Fruit fly (Drosophila melanogaster) whole organism, embryonic: ENCODE measurements around the gene Ir40a.
A peak's percentile ranks its signal among the peaks of the same experiment; 100 is the strongest.

Experiments used
- Bteb2 ChIP-seq: fragments of 200-800 bp; sonication (Bioruptor generic); optimal IDR thresholded peaks from 2 replicates; lab custom pipeline; 2016; ENCODE audit warnings: missing biosample characterization, missing genetic modification characterization
- CG10979 ChIP-seq: fragments of 200-800 bp; sonication (Bioruptor generic); optimal IDR thresholded peaks from 2 replicates; lab custom pipeline; 2018; ENCODE audit warnings: missing biosample characterization, mild to moderate bottlenecking, missing genetic modification characterization, moderate library complexity
- CG12104 ChIP-seq: fragments of 200-800 bp; sonication (Bioruptor generic); optimal IDR thresholded peaks from 3 replicates; lab custom pipeline; 2016; ENCODE audit warnings: missing biosample characterization, missing genetic modification characterization
- CG12219 ChIP-seq: fragments of 200-800 bp; sonication (Bioruptor generic); optimal IDR thresholded peaks from 3 replicates; lab custom pipeline; 2018; ENCODE audit warnings: missing biosample characterization, mild to moderate bottlenecking, missing genetic modification characterization
- CG12659 ChIP-seq: fragments of 200-800 bp; sonication (Bioruptor generic); optimal IDR thresholded peaks from 3 replicates; lab custom pipeline; 2017; ENCODE audit warnings: mild to moderate bottlenecking, missing biosample characterization, missing genetic modification reagents, missing genetic modification characterization
- CG12744 ChIP-seq: fragments of 200-800 bp; sonication (Bioruptor generic); optimal IDR thresholded peaks from 2 replicates; lab custom pipeline; 2016; ENCODE audit warnings: missing biosample characterization, missing genetic modification characterization
- CG13296 ChIP-seq: fragments of 200-800 bp; sonication (Bioruptor generic); optimal IDR thresholded peaks from 3 replicates; lab custom pipeline; 2018; ENCODE audit warnings: missing biosample characterization, mild to moderate bottlenecking, missing genetic modification characterization
- CG14667 ChIP-seq: fragments of 200-800 bp; sonication (Bioruptor generic); IDR thresholded peaks from 2 replicates; pipeline ENCODE4 v1.3.6; 2022; ENCODE audit warnings: missing biosample characterization, missing genetic modification characterization
- CG15514 ChIP-seq: fragments of 200-800 bp; sonication (Bioruptor generic); optimal IDR thresholded peaks from 3 replicates; lab custom pipeline; 2017; ENCODE audit warnings: missing biosample characterization, missing genetic modification characterization, mild to moderate bottlenecking, moderate library complexity, missing genetic modification reagents
- CG1602 ChIP-seq: fragments of 200-800 bp; sonication (Bioruptor generic); optimal IDR thresholded peaks from 3 replicates; lab custom pipeline; 2016; ENCODE audit warnings: missing biosample characterization, missing genetic modification characterization
- CG1603 ChIP-seq: fragments of 200-800 bp; sonication (Bioruptor generic); optimal IDR thresholded peaks from 2 replicates; lab custom pipeline; 2019; ENCODE audit warnings: missing biosample characterization, mild to moderate bottlenecking, missing genetic modification characterization, moderate library complexity
- CG16815 ChIP-seq: fragments of 200-800 bp; sonication (Bioruptor generic); optimal IDR thresholded peaks from 3 replicates; lab custom pipeline; 2017; ENCODE audit warnings: missing biosample characterization, mild to moderate bottlenecking, missing genetic modification characterization
- CG16863 ChIP-seq: fragments of 200-800 bp; sonication (Bioruptor generic); optimal IDR thresholded peaks from 3 replicates; lab custom pipeline; 2016; ENCODE audit warnings: missing biosample characterization, missing genetic modification characterization
- CG17186 ChIP-seq: fragments of 200-800 bp; sonication (Bioruptor generic); optimal IDR thresholded peaks from 3 replicates; lab custom pipeline; 2017; ENCODE audit warnings: missing biosample characterization, missing genetic modification reagents, missing genetic modification characterization
- CG17802 ChIP-seq: fragments of 200-800 bp; sonication (Bioruptor generic); optimal IDR thresholded peaks from 2 replicates; lab custom pipeline; 2018; ENCODE audit warnings: missing biosample characterization, mild to moderate bottlenecking, missing genetic modification characterization, moderate library complexity
- CG18476 ChIP-seq: fragments of 200-800 bp; sonication (Bioruptor generic); optimal IDR thresholded peaks from 2 replicates; lab custom pipeline; 2016; ENCODE audit warnings: missing biosample characterization, mild to moderate bottlenecking, missing genetic modification characterization
- CG42726 ChIP-seq: fragments of 200-800 bp; sonication (Bioruptor generic); IDR thresholded peaks from 2 replicates; pipeline ENCODE4 v1.3.6; 2022; ENCODE audit warnings: missing biosample characterization, missing genetic modification characterization; ENCODE audit not compliant: partially characterized antibody
- CG4404 ChIP-seq: fragments of 200-800 bp; sonication (Bioruptor generic); IDR thresholded peaks from 2 replicates; pipeline ENCODE4 v1.3.6; 2022; ENCODE audit warnings: missing biosample characterization, missing genetic modification characterization
- CG7357 ChIP-seq: fragments of 200-800 bp; sonication (Bioruptor generic); IDR thresholded peaks from 3 replicates; pipeline ENCODE4 v1.3.6; 2022; ENCODE audit warnings: missing biosample characterization, missing genetic modification characterization
- CG7745 ChIP-seq: fragments of 200-800 bp; sonication (Bioruptor generic); optimal IDR thresholded peaks from 2 replicates; lab custom pipeline; 2018; ENCODE audit warnings: missing biosample characterization, mild to moderate bottlenecking, missing genetic modification characterization, moderate library complexity
- CG9437 ChIP-seq: fragments of 200-800 bp; sonication (Bioruptor generic); optimal IDR thresholded peaks from 2 replicates; lab custom pipeline; 2018; ENCODE audit warnings: missing biosample characterization, mild to moderate bottlenecking, missing genetic modification characterization
- CG9797 ChIP-seq: fragments of 200-800 bp; sonication (Bioruptor generic); optimal IDR thresholded peaks from 3 replicates; lab custom pipeline; 2018; ENCODE audit warnings: missing biosample characterization, mild to moderate bottlenecking, missing genetic modification characterization
- CG9876 ChIP-seq: fragments of 200-800 bp; sonication (Bioruptor generic); optimal IDR thresholded peaks from 2 replicates; lab custom pipeline; 2016; ENCODE audit warnings: missing biosample characterization, missing genetic modification characterization
- Dfd ChIP-seq, 2 experiments: fragments of >200 bp; optimal IDR thresholded peaks; 2 replicates each; lab custom pipeline; 2017; ENCODE audit warnings: missing biosample characterization in 2 of 2, missing genetic modification characterization in 2 of 2
- E2f2 ChIP-seq: fragments of 200-800 bp; sonication (Bioruptor generic); IDR thresholded peaks from 2 replicates; pipeline ENCODE4 v1.3.6; 2022; ENCODE audit warnings: missing biosample characterization, missing genetic modification characterization
- ERR ChIP-seq: fragments of 200-800 bp; sonication (Bioruptor generic); optimal IDR thresholded peaks from 2 replicates; lab custom pipeline; 2016; ENCODE audit warnings: missing biosample characterization, missing genetic modification characterization
- Ets97D ChIP-seq: fragments of 200-800 bp; sonication (Bioruptor generic); optimal IDR thresholded peaks from 3 replicates; lab custom pipeline; 2016; ENCODE audit warnings: missing biosample characterization, missing genetic modification characterization
- GATAe ChIP-seq: fragments of 200-800 bp; sonication (Bioruptor generic); conservative IDR thresholded peaks from 2 replicates; pipeline ENCODE4 v1.3.6; 2022; ENCODE audit warnings: missing biosample characterization, missing genetic modification characterization
- Hand ChIP-seq: fragments of 200-800 bp; sonication (Bioruptor generic); optimal IDR thresholded peaks from 2 replicates; lab custom pipeline; 2017; ENCODE audit warnings: mild to moderate bottlenecking, missing biosample characterization, missing genetic modification reagents, missing genetic modification characterization
- Jarid2 ChIP-seq: fragments of 200-800 bp; sonication (Bioruptor generic); optimal IDR thresholded peaks from 3 replicates; lab custom pipeline; 2017; ENCODE audit warnings: mild to moderate bottlenecking, missing biosample characterization, missing genetic modification reagents, missing genetic modification characterization
- NFAT ChIP-seq: fragments of 200-800 bp; sonication (Bioruptor generic); IDR thresholded peaks from 2 replicates; pipeline ENCODE4 v1.3.6; 2022; ENCODE audit warnings: missing biosample characterization, missing genetic modification characterization
- Nf-YA ChIP-seq: fragments of 200-800 bp; sonication (Bioruptor generic); IDR thresholded peaks from 2 replicates; pipeline ENCODE4 v1.3.6; 2022; ENCODE audit warnings: missing biosample characterization, missing genetic modification characterization
- Oli ChIP-seq: fragments of 200-800 bp; sonication (Bioruptor generic); optimal IDR thresholded peaks from 2 replicates; lab custom pipeline; 2018; ENCODE audit warnings: missing biosample characterization, mild to moderate bottlenecking, missing genetic modification characterization, moderate library complexity
- Optix ChIP-seq: fragments of 200-800 bp; sonication (Bioruptor generic); IDR thresholded peaks from 3 replicates; pipeline ENCODE4 v1.3.6; 2022; ENCODE audit warnings: missing biosample characterization, missing genetic modification characterization
- Poxn ChIP-seq: fragments of 200-800 bp; sonication (Bioruptor generic); IDR thresholded peaks from 2 replicates; pipeline ENCODE4 v1.3.6; 2022; ENCODE audit warnings: missing biosample characterization, missing genetic modification characterization
- Sry-β ChIP-seq: fragments of 200-800 bp; sonication (Bioruptor generic); optimal IDR thresholded peaks from 2 replicates; lab custom pipeline; 2018; ENCODE audit warnings: missing biosample characterization, mild to moderate bottlenecking, missing genetic modification characterization, moderate library complexity
- cg ChIP-seq: fragments of 200-800 bp; sonication (Bioruptor generic); optimal IDR thresholded peaks from 3 replicates; lab custom pipeline; 2019; ENCODE audit warnings: missing biosample characterization, mild to moderate bottlenecking, missing genetic modification characterization, moderate library complexity
- chm ChIP-seq: fragments of 200-800 bp; sonication (Bioruptor generic); IDR thresholded peaks from 2 replicates; pipeline ENCODE4 v1.3.6; 2022; ENCODE audit warnings: missing biosample characterization, missing genetic modification characterization
- dm ChIP-seq: fragments of 200-800 bp; sonication (Bioruptor generic); optimal IDR thresholded peaks from 3 replicates; lab custom pipeline; 2016; ENCODE audit warnings: missing biosample characterization, missing genetic modification characterization
- dysf ChIP-seq: fragments of 200-800 bp; sonication (Bioruptor generic); IDR thresholded peaks from 3 replicates; pipeline ENCODE4 v1.3.6; 2022; ENCODE audit warnings: missing biosample characterization, missing genetic modification characterization
- fd3F ChIP-seq: fragments of 200-800 bp; sonication (Bioruptor generic); optimal IDR thresholded peaks from 2 replicates; lab custom pipeline; 2018; ENCODE audit warnings: missing biosample characterization, mild to moderate bottlenecking, missing genetic modification characterization, moderate library complexity
- inv ChIP-seq: fragments of 200-800 bp; sonication (Bioruptor generic); IDR thresholded peaks from 2 replicates; pipeline ENCODE4 v1.3.6; 2022; ENCODE audit warnings: missing biosample characterization, missing genetic modification characterization; ENCODE audit not compliant: partially characterized antibody
- maf-S ChIP-seq: fragments of 200-800 bp; sonication (Bioruptor generic); optimal IDR thresholded peaks from 2 replicates; lab custom pipeline; 2016; ENCODE audit warnings: missing biosample characterization, missing genetic modification characterization
- seq ChIP-seq: fragments of 200-800 bp; sonication (Bioruptor generic); IDR thresholded peaks from 2 replicates; pipeline ENCODE4 v1.3.6; 2022; ENCODE audit warnings: missing biosample characterization, missing genetic modification characterization
- sim ChIP-seq: fragments of 200-800 bp; sonication (Bioruptor generic); IDR thresholded peaks from 2 replicates; pipeline ENCODE4 v1.3.6; 2022; ENCODE audit warnings: missing biosample characterization, missing genetic modification characterization
- sqz ChIP-seq: fragments of 200-800 bp; sonication (Bioruptor generic); optimal IDR thresholded peaks from 3 replicates; lab custom pipeline; 2018; ENCODE audit warnings: missing biosample characterization, mild to moderate bottlenecking, missing genetic modification characterization
- twi ChIP-seq: fragments of 200-800 bp; optimal IDR thresholded peaks from 2 replicates; lab custom pipeline; 2019; ENCODE audit warnings: missing biosample characterization, mild to moderate bottlenecking, missing genetic modification characterization, moderate library complexity
- tx ChIP-seq: fragments of 200-800 bp; sonication (Bioruptor generic); optimal IDR thresholded peaks from 2 replicates; lab custom pipeline; 2016; ENCODE audit warnings: missing biosample characterization, missing genetic modification characterization
- unc-4 ChIP-seq: fragments of 200-800 bp; sonication (Bioruptor generic); IDR thresholded peaks from 2 replicates; pipeline ENCODE4 v1.3.6; 2022; ENCODE audit warnings: missing biosample characterization, missing genetic modification characterization; ENCODE audit not compliant: partially characterized antibody
- wek ChIP-seq: fragments of 200-800 bp; sonication (Bioruptor generic); optimal IDR thresholded peaks from 3 replicates; lab custom pipeline; 2018; ENCODE audit warnings: missing biosample characterization, mild to moderate bottlenecking, missing genetic modification characterization, moderate library complexity
- zfh2 ChIP-seq: fragments of 200-800 bp; sonication (Bioruptor generic); optimal IDR thresholded peaks from 2 replicates; lab custom pipeline; 2016; ENCODE audit warnings: missing biosample characterization, missing genetic modification characterization

The Ir40a gene

DNA sequence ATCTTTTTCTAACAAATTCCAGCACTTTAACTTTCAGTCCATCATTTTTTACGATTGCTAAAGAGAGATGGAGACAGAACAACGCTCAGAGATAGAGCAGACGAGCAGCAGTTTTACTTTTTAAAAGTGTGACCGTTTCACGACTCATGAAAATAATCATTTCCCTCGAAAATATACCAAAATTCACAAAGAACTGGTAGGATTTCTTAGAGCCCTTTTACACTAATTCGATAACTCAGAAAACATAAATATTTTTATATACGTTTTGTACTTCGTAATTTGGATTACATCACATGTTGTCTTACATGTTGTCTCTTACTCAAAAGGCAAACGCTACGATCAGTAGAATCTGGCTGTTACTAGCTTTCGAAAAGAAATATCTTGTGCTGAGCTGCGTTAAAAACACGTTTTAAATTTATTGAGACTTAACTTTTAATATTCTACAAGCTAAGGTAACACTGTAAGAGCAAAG is 45.1 kb downstream of the Ir40a start, which contains the start of gene Clamp (continued):
- TF ChIP-seq Poxn (GFP tag; lab: Robert Waterston, UW): no peak
- TF ChIP-seq wek (GFP tag; lab: Kevin White, UChicago): no peak
- peak; percentile 8 for TF ChIP-seq maf-S (GFP tag; lab: Kevin White, UChicago)
- TF ChIP-seq CG42726 (GFP tag; lab: Robert Waterston, UW): no peak
- TF ChIP-seq zfh2 (GFP tag; lab: Kevin White, UChicago): no peak
- no peak for TF ChIP-seq unc-4 (GFP tag; lab: Robert Waterston, UW)
- TF ChIP-seq chm (GFP tag; lab: Robert Waterston, UW): no peak
- TF ChIP-seq CG7357 (GFP tag; lab: Robert Waterston, UW): peak; percentile 96
- TF ChIP-seq sqz (GFP tag; lab: Kevin White, UChicago): no peak
- TF ChIP-seq seq (GFP tag; lab: Robert Waterston, UW): no peak
- TF ChIP-seq CG17802 (tag; lab: Kevin White, UChicago): peak; percentile 96
- TF ChIP-seq dm: no peak
- TF ChIP-seq CG15514: peak; percentile 94
- TF ChIP-seq CG17186: no peak
- peak; percentile 62 for TF ChIP-seq CG12659
- no peak for TF ChIP-seq fd3F (GFP tag; lab: Kevin White, UChicago)
- TF ChIP-seq CG12744: no peak
- TF ChIP-seq Nf-YA (GFP tag; lab: Robert Waterston, UW): no peak
- TF ChIP-seq NFAT (GFP tag; lab: Robert Waterston, UW): no peak
- TF ChIP-seq CG16815 (GFP tag; lab: Kevin White, UChicago): no peak
- no peak for TF ChIP-seq ERR
- no peak for TF ChIP-seq Hand
- no peak for TF ChIP-seq CG13296 (GFP tag; lab: Kevin White, UChicago)
- TF ChIP-seq Sry-β (GFP tag; lab: Kevin White, UChicago): no peak
- TF ChIP-seq Oli (tag; lab: Kevin White, UChicago): no peak
- no peak for TF ChIP-seq E2f2 (GFP tag; lab: Robert Waterston, UW)
- no peak for TF ChIP-seq cg
- TF ChIP-seq inv: no peak
- TF ChIP-seq CG1603: peak; percentile 94
- TF ChIP-seq GATAe (GFP tag; lab: Robert Waterston, UW): no peak
- TF ChIP-seq tx (GFP tag; lab: Kevin White, UChicago): no peak
- TF ChIP-seq CG7745 (tag; lab: Kevin White, UChicago): no peak
- TF ChIP-seq dysf (GFP tag; lab: Robert Waterston, UW): no peak
- no peak for TF ChIP-seq Bteb2 (GFP tag; lab: Kevin White, UChicago)
- no peak for TF ChIP-seq Optix (GFP tag; lab: Robert Waterston, UW)
- no peak for TF ChIP-seq CG9876 (GFP tag; lab: Kevin White, UChicago)
- peak; percentile 53 for TF ChIP-seq Ets97D (GFP tag; lab: Kevin White, UChicago)
- TF ChIP-seq CG9437: no peak
- no peak for TF ChIP-seq twi (tag; lab: Kevin White, UChicago)
- TF ChIP-seq CG18476 (GFP tag; lab: Kevin White, UChicago): no peak
- TF ChIP-seq Dfd (GFP tag; optimal IDR thresholded peaks at IDR 0.05; lab: Kevin White, UChicago): peak in 1 of 2 experiments; percentile 61
- TF ChIP-seq CG14667: no peak
- TF ChIP-seq sim (GFP tag; lab: Robert Waterston, UW): no peak
- no peak for TF ChIP-seq CG12104 (GFP tag; lab: Kevin White, UChicago)
- TF ChIP-seq CG12219 (GFP tag; lab: Kevin White, UChicago): no peak
- TF ChIP-seq CG16863 (GFP tag; lab: Kevin White, UChicago): no peak
- TF ChIP-seq Jarid2 (GFP tag; lab: Kevin White, UChicago): no peak
- TF ChIP-seq CG1602: no peak
- TF ChIP-seq CG10979 (tag; lab: Kevin White, UChicago): no peak
- TF ChIP-seq CG9797: peak; percentile 56
- TF ChIP-seq CG4404 (GFP tag; lab: Robert Waterston, UW): no peak
